Worm (Caenorhabditis elegans) whole organism, early embryonic: Measurements from ENCODE around the gene seu-1.

Source experiments
- B0310.2 ChIP-seq: sonication (generic microtip); optimal IDR thresholded peaks from 2 replicates; lab custom pipeline; 2016; ENCODE audit warnings: mild to moderate bottlenecking, missing genetic modification characterization, missing compliant biosample characterization
- F13C5.2 ChIP-seq: sonication (generic microtip); optimal IDR thresholded peaks from 2 replicates; lab custom pipeline; 2017; ENCODE audit warnings: mild to moderate bottlenecking, missing genetic modification characterization, inconsistent platforms, missing compliant biosample characterization
- aly-1 ChIP-seq: sonication (generic microtip); optimal IDR thresholded peaks from 2 replicates; lab custom pipeline; 2016; ENCODE audit warnings: missing genetic modification characterization, missing compliant biosample characterization
- ama-1 ChIP-seq: fragments of 150-350 bp; optimal IDR thresholded peaks from 2 replicates; lab custom pipeline; 2014
- ceh-13 ChIP-seq: fragments of 200-800 bp; sonication (Bioruptor generic); optimal IDR thresholded peaks from 2 replicates; lab custom pipeline; 2018; ENCODE audit warnings: mild to moderate bottlenecking, missing genetic modification characterization, missing compliant biosample characterization
- ets-7 ChIP-seq: sonication (generic microtip); optimal IDR thresholded peaks from 2 replicates; lab custom pipeline; 2016; ENCODE audit warnings: missing genotype, missing genetic modification characterization, missing compliant biosample characterization
- flt-1 ChIP-seq: fragments of 200-800 bp; sonication (Bioruptor generic); IDR thresholded peaks from 2 replicates; pipeline ENCODE4 v1.3.6; 2022; ENCODE audit warnings: missing genetic modification characterization, missing compliant biosample characterization
- hmg-4 ChIP-seq: fragments of 200-800 bp; sonication (Bioruptor generic); optimal IDR thresholded peaks from 2 replicates; lab custom pipeline; 2018; ENCODE audit warnings: mild to moderate bottlenecking, missing genetic modification characterization, missing compliant biosample characterization
- hnd-1 ChIP-seq: sonication (generic microtip); optimal IDR thresholded peaks from 2 replicates; lab custom pipeline; 2016; ENCODE audit warnings: missing genetic modification characterization, missing compliant biosample characterization
- pes-1 ChIP-seq: fragments of 200-800 bp; sonication (Bioruptor generic); IDR thresholded peaks from 2 replicates; pipeline ENCODE4 v1.3.6; 2022; ENCODE audit warnings: missing genetic modification reagents, missing genetic modification characterization, missing compliant biosample characterization
- sea-1 ChIP-seq: fragments of 200-800 bp; sonication (Bioruptor generic); conservative IDR thresholded peaks from 2 replicates; pipeline ENCODE4 v1.3.6; 2022; ENCODE audit warnings: missing genetic modification characterization, missing compliant biosample characterization
- tbx-11 ChIP-seq: fragments of 200-800 bp; sonication (Bioruptor generic); IDR thresholded peaks from 2 replicates; pipeline ENCODE4 v1.3.6; 2022; ENCODE audit warnings: missing genetic modification characterization, missing compliant biosample characterization
- tbx-37 ChIP-seq: fragments of 200-800 bp; sonication (Bioruptor generic); conservative IDR thresholded peaks from 2 replicates; pipeline ENCODE4 v1.3.6; 2022; ENCODE audit warnings: missing genetic modification reagents, missing genetic modification characterization, missing compliant biosample characterization

DNA sequence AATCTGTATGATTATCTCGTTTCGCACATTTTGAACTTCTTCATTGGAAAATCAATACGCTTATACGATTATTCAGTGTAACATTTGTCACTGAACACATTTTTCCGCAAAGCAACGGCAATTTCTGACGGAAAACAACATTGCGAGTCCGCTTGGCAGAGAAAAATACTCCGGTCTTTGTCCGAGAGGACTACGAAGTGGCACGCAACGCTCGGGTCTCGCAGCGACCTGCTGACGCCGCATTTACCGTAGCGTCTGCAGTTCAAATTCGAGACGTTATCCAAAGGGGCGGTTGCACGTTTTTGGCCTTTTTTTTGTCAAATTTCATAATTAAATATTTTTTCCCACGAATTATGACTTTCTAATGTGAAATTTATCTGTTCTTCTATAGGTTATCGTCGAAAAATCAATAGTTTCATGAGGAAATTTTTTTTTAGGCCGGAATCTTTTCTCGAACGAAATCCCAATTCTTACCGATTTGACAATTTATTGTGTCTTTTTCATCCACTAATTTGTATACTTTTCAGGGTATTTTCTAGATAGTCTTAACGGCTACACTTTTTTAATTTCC, 5.7 kb upstream of the seu-1 start, which contains the start of gene sqd-1:
- no peak for TF ChIP-seq ama-1 (lab: Kevin White, UChicago)
- no peak for TF ChIP-seq hnd-1 (tag; lab: Kevin White, UChicago)
- peak; percentile 63; the same call in 1 of the 2 replicates for TF ChIP-seq flt-1 (GFP tag; lab: Robert Waterston, UW)
- TF ChIP-seq tbx-11 (GFP tag; lab: Robert Waterston, UW) = peak; percentile 49; the same call in 1 of the 2 replicates
- TF ChIP-seq aly-1 = no peak
- TF ChIP-seq B0310.2 (tag; lab: Kevin White, UChicago) = no peak
- TF ChIP-seq pes-1 (GFP tag; lab: Robert Waterston, UW) = peak; percentile 54; the same call in 1 of the 2 replicates
- peak; percentile 80 for TF ChIP-seq F13C5.2 (tag; lab: Kevin White, UChicago)
- TF ChIP-seq hmg-4 (GFP tag; lab: Kevin White, UChicago) = peak; percentile 73
- TF ChIP-seq tbx-37 (GFP tag; lab: Robert Waterston, UW) = peak; percentile 54; the same call in 1 of the 2 replicates
- TF ChIP-seq sea-1 = no peak
- TF ChIP-seq ets-7 = no peak
- TF ChIP-seq ceh-13 (GFP tag; lab: Kevin White, UChicago) = no peak
